Fruit fly (Drosophila melanogaster) whole organism, embryonic: ENCODE measurements around the gene sle.

Source experiments
- Aef1 ChIP-seq: fragments of 200-800 bp; sonication (Bioruptor generic); IDR thresholded peaks from 3 replicates; pipeline ENCODE4 v1.3.6; 2022; ENCODE audit warnings: missing biosample characterization, missing genetic modification characterization
- Atf6 ChIP-seq: fragments of 200-800 bp; sonication (Bioruptor generic); IDR thresholded peaks from 2 replicates; pipeline ENCODE4 v1.3.6; 2022; ENCODE audit warnings: missing biosample characterization, missing genetic modification characterization
- CG10431 ChIP-seq: fragments of 200-800 bp; sonication (Bioruptor generic); optimal IDR thresholded peaks from 3 replicates; lab custom pipeline; 2018; ENCODE audit warnings: missing biosample characterization, mild to moderate bottlenecking, missing genetic modification characterization
- CG10462 ChIP-seq: fragments of 200-800 bp; sonication (Bioruptor generic); optimal IDR thresholded peaks from 2 replicates; lab custom pipeline; 2016; ENCODE audit warnings: missing biosample characterization, missing genetic modification characterization
- CG11695 ChIP-seq: fragments of 200-800 bp; sonication (Bioruptor generic); IDR thresholded peaks from 3 replicates; pipeline ENCODE4 v1.3.6; 2022; ENCODE audit warnings: missing biosample characterization, missing genetic modification characterization
- CG12104 ChIP-seq: fragments of 200-800 bp; sonication (Bioruptor generic); optimal IDR thresholded peaks from 3 replicates; lab custom pipeline; 2016; ENCODE audit warnings: missing biosample characterization, missing genetic modification characterization
- CG12155 ChIP-seq: fragments of 200-800 bp; sonication (Bioruptor generic); optimal IDR thresholded peaks from 3 replicates; lab custom pipeline; 2016; ENCODE audit warnings: missing biosample characterization, missing genetic modification characterization
- CG13894 ChIP-seq: fragments of 200-800 bp; sonication (Bioruptor generic); optimal IDR thresholded peaks from 3 replicates; lab custom pipeline; 2018; ENCODE audit warnings: missing biosample characterization, mild to moderate bottlenecking, missing genetic modification characterization, moderate library complexity
- CG15073 ChIP-seq: fragments of 200-800 bp; sonication (Bioruptor generic); optimal IDR thresholded peaks from 2 replicates; lab custom pipeline; 2016; ENCODE audit warnings: missing biosample characterization, missing genetic modification characterization
- CG17612 ChIP-seq: fragments of 200-800 bp; sonication (Bioruptor generic); IDR thresholded peaks from 2 replicates; pipeline ENCODE4 v1.3.6; 2022; ENCODE audit warnings: missing biosample characterization, missing genetic modification characterization
- CG2116 ChIP-seq: fragments of 200-800 bp; sonication (Bioruptor generic); optimal IDR thresholded peaks from 3 replicates; lab custom pipeline; 2018; ENCODE audit warnings: missing biosample characterization, mild to moderate bottlenecking, missing genetic modification characterization
- CG2199 ChIP-seq: fragments of 200-800 bp; sonication (Bioruptor generic); IDR thresholded peaks from 3 replicates; pipeline ENCODE4 v1.3.6; 2022; ENCODE audit warnings: missing biosample characterization, missing genetic modification characterization
- CG2678 ChIP-seq: fragments of 200-800 bp; sonication (Bioruptor generic); optimal IDR thresholded peaks from 3 replicates; lab custom pipeline; 2019; ENCODE audit warnings: missing biosample characterization, mild to moderate bottlenecking, missing genetic modification characterization, moderate library complexity
- CG2889 ChIP-seq: fragments of 200-800 bp; sonication (Bioruptor generic); IDR thresholded peaks from 3 replicates; pipeline ENCODE4 v1.3.6; 2022; ENCODE audit warnings: missing biosample characterization, missing genetic modification characterization
- CG4820 ChIP-seq: fragments of 200-800 bp; sonication (Bioruptor generic); optimal IDR thresholded peaks from 3 replicates; lab custom pipeline; 2016; ENCODE audit warnings: missing biosample characterization, missing genetic modification characterization
- CG6791 ChIP-seq: fragments of 200-800 bp; sonication (Bioruptor generic); IDR thresholded peaks from 3 replicates; pipeline ENCODE4 v1.3.6; 2022; ENCODE audit warnings: missing biosample characterization, missing genetic modification characterization; ENCODE audit not compliant: partially characterized antibody
- CG7372 ChIP-seq: fragments of 200-800 bp; sonication (Bioruptor generic); IDR thresholded peaks from 2 replicates; pipeline ENCODE4 v1.3.6; 2022; ENCODE audit warnings: missing biosample characterization, missing genetic modification characterization
- CG7556 ChIP-seq: fragments of 200-800 bp; sonication (Bioruptor generic); optimal IDR thresholded peaks from 2 replicates; lab custom pipeline; 2017; ENCODE audit warnings: missing biosample characterization, mild to moderate bottlenecking, missing genetic modification characterization
- CG8765 ChIP-seq: fragments of 200-800 bp; sonication (Bioruptor generic); IDR thresholded peaks from 2 replicates; pipeline ENCODE4 v1.3.6; 2022; ENCODE audit warnings: missing biosample characterization, missing genetic modification characterization
- CG8924 ChIP-seq: fragments of 200-800 bp; optimal IDR thresholded peaks from 3 replicates; lab custom pipeline; 2019; ENCODE audit warnings: missing biosample characterization, mild to moderate bottlenecking, missing genetic modification characterization, moderate library complexity
- CG8944 ChIP-seq: fragments of 200-800 bp; sonication (Bioruptor generic); optimal IDR thresholded peaks from 3 replicates; lab custom pipeline; 2016; ENCODE audit warnings: missing biosample characterization, missing genetic modification characterization
- CG9609 ChIP-seq: fragments of 200-800 bp; sonication (Bioruptor generic); optimal IDR thresholded peaks from 3 replicates; lab custom pipeline; 2016; ENCODE audit warnings: missing biosample characterization, missing genetic modification characterization
- CTCF ChIP-seq: fragments of 200-800 bp; sonication (Bioruptor generic); optimal IDR thresholded peaks from 2 replicates; lab custom pipeline; 2017; ENCODE audit warnings: missing biosample characterization, mild to moderate bottlenecking, missing genetic modification characterization, moderate library complexity
- CoRest ChIP-seq: fragments of 200-800 bp; sonication (Bioruptor generic); optimal IDR thresholded peaks from 3 replicates; lab custom pipeline; 2018; ENCODE audit warnings: missing biosample characterization, mild to moderate bottlenecking, missing genetic modification characterization, moderate library complexity
- CrebB ChIP-seq: fragments of 200-800 bp; sonication (Bioruptor generic); optimal IDR thresholded peaks from 3 replicates; lab custom pipeline; 2018; ENCODE audit warnings: missing biosample characterization, mild to moderate bottlenecking, missing genetic modification characterization
- Ets97D ChIP-seq: fragments of 200-800 bp; sonication (Bioruptor generic); optimal IDR thresholded peaks from 3 replicates; lab custom pipeline; 2016; ENCODE audit warnings: missing biosample characterization, missing genetic modification characterization
- Fer1 ChIP-seq: fragments of 200-800 bp; sonication (Bioruptor generic); optimal IDR thresholded peaks from 2 replicates; lab custom pipeline; 2017; ENCODE audit warnings: missing biosample characterization, mild to moderate bottlenecking, missing genetic modification characterization
- HmgZ ChIP-seq: fragments of 200-800 bp; sonication (Bioruptor generic); optimal IDR thresholded peaks from 2 replicates; lab custom pipeline; 2018; ENCODE audit warnings: missing biosample characterization, mild to moderate bottlenecking, missing genetic modification characterization
- Hr51 ChIP-seq, 2 experiments: fragments of 200-800 bp; sonication (Bioruptor generic); optimal IDR thresholded peaks; 2 replicates in 1 of 2; 3 replicates in 1 of 2; lab custom pipeline; 2016 to 2018; ENCODE audit warnings: missing biosample characterization in 2 of 2, missing genetic modification characterization in 2 of 2, mild to moderate bottlenecking in 1 of 2, moderate library complexity in 1 of 2
- Med ChIP-seq: fragments of 200-800 bp; sonication (Bioruptor generic); peaks from one replicate; lab custom pipeline; 2016; ENCODE audit warnings: missing biosample characterization, missing genetic modification characterization, mild to moderate bottlenecking, inconsistent platforms, moderate library complexity
- Myb ChIP-seq: fragments of 200-800 bp; sonication (Bioruptor generic); optimal IDR thresholded peaks from 2 replicates; lab custom pipeline; 2016; ENCODE audit warnings: missing biosample characterization, missing genetic modification characterization
- NfI ChIP-seq: fragments of 200-800 bp; sonication (Bioruptor generic); optimal IDR thresholded peaks from 3 replicates; lab custom pipeline; 2018; ENCODE audit warnings: missing biosample characterization, mild to moderate bottlenecking, missing genetic modification characterization, moderate library complexity
- Sry-δ ChIP-seq: fragments of 200-800 bp; sonication (Bioruptor generic); optimal IDR thresholded peaks from 2 replicates; lab custom pipeline; 2016; ENCODE audit warnings: missing biosample characterization, missing genetic modification characterization
- Taf1 ChIP-seq: fragments of 200-800 bp; sonication (Bioruptor generic); IDR thresholded peaks from 2 replicates; pipeline ENCODE4 v1.3.6; 2022; ENCODE audit warnings: missing biosample characterization, missing genetic modification characterization
- Usf ChIP-seq: fragments of 200-800 bp; sonication (Bioruptor generic); optimal IDR thresholded peaks from 2 replicates; lab custom pipeline; 2017; ENCODE audit warnings: missing genotype, missing biosample characterization, missing genetic modification characterization
- Vsx1 ChIP-seq: fragments of 200-800 bp; sonication (Bioruptor generic); optimal IDR thresholded peaks from 2 replicates; lab custom pipeline; 2017; ENCODE audit warnings: missing biosample characterization, mild to moderate bottlenecking, missing genetic modification characterization, missing genetic modification reagents
- ab ChIP-seq: fragments of 200-800 bp; sonication (Bioruptor generic); optimal IDR thresholded peaks from 2 replicates; lab custom pipeline; 2016; ENCODE audit warnings: missing biosample characterization, missing genetic modification characterization
- aop ChIP-seq: fragments of 200-800 bp; sonication (Bioruptor generic); IDR thresholded peaks from 2 replicates; pipeline ENCODE4 v1.3.6; 2022; ENCODE audit warnings: missing biosample characterization, missing genetic modification characterization
- ase ChIP-seq: fragments of 200-800 bp; sonication (Bioruptor generic); IDR thresholded peaks from 3 replicates; pipeline ENCODE4 v1.3.6; 2022; ENCODE audit warnings: missing biosample characterization, missing genetic modification characterization
- da ChIP-seq: fragments of 200-800 bp; sonication (Bioruptor generic); optimal IDR thresholded peaks from 2 replicates; lab custom pipeline; 2016; ENCODE audit warnings: missing biosample characterization, missing genetic modification characterization
- dan ChIP-seq: fragments of 200-800 bp; sonication (Bioruptor generic); IDR thresholded peaks from 2 replicates; pipeline ENCODE4 v1.3.6; 2022; ENCODE audit warnings: missing biosample characterization, missing genetic modification characterization
- gsb ChIP-seq: fragments of 200-800 bp; sonication (Bioruptor generic); IDR thresholded peaks from 2 replicates; pipeline ENCODE4 v1.3.6; 2022; ENCODE audit warnings: missing biosample characterization, missing genetic modification characterization
- h ChIP-seq: fragments of >200 bp; optimal IDR thresholded peaks from 2 replicates; lab custom pipeline; 2017
- kah ChIP-seq: fragments of 200-800 bp; sonication (Bioruptor generic); optimal IDR thresholded peaks from 2 replicates; lab custom pipeline; 2018; ENCODE audit warnings: missing biosample characterization, mild to moderate bottlenecking, missing genetic modification characterization
- kni ChIP-seq: fragments of 200-800 bp; sonication (Bioruptor generic); optimal IDR thresholded peaks from 3 replicates; lab custom pipeline; 2017; ENCODE audit warnings: mild to moderate bottlenecking, missing biosample characterization, missing genetic modification reagents, missing genetic modification characterization
- pho ChIP-seq: fragments of 200-800 bp; sonication (Bioruptor generic); optimal IDR thresholded peaks from 2 replicates; lab custom pipeline; 2016; ENCODE audit warnings: missing biosample characterization, missing genetic modification characterization
- phol ChIP-seq: fragments of 200-800 bp; sonication (Bioruptor generic); optimal IDR thresholded peaks from 3 replicates; lab custom pipeline; 2018; ENCODE audit warnings: missing biosample characterization, mild to moderate bottlenecking, missing genetic modification characterization, moderate library complexity
- pum ChIP-seq: fragments of 200-800 bp; sonication (Bioruptor generic); optimal IDR thresholded peaks from 2 replicates; lab custom pipeline; 2016; ENCODE audit warnings: missing biosample characterization, missing genetic modification characterization
- pzg ChIP-seq: fragments of 200-800 bp; sonication (Bioruptor generic); optimal IDR thresholded peaks from 3 replicates; lab custom pipeline; 2018; ENCODE audit warnings: missing biosample characterization, mild to moderate bottlenecking, missing genetic modification characterization, moderate library complexity
- so ChIP-seq: fragments of 200-800 bp; sonication (Bioruptor generic); IDR thresholded peaks from 3 replicates; pipeline ENCODE4 v1.3.6; 2022; ENCODE audit warnings: missing biosample characterization, missing genetic modification characterization
- sug ChIP-seq: fragments of 200-800 bp; optimal IDR thresholded peaks from 2 replicates; lab custom pipeline; 2019; ENCODE audit warnings: missing biosample characterization, mild to moderate bottlenecking, missing genetic modification characterization, moderate library complexity
- tll ChIP-seq, 2 experiments: fragments of 200-800 bp in 1 of 2; fragments of >200 bp in 1 of 2; sonication (Bioruptor generic) in 1 of 2; optimal IDR thresholded peaks; 2 replicates each; lab custom pipeline; 2017 to 2019; ENCODE audit warnings: missing biosample characterization in 2 of 2, missing genetic modification characterization in 2 of 2, mild to moderate bottlenecking in 1 of 2, moderate library complexity in 1 of 2
- zen2 ChIP-seq: fragments of 200-800 bp; sonication (Bioruptor generic); IDR thresholded peaks from 3 replicates; pipeline ENCODE4 v1.3.6; 2022; ENCODE audit warnings: missing biosample characterization, missing genetic modification characterization; ENCODE audit not compliant: partially characterized antibody

sle gene

DNA sequence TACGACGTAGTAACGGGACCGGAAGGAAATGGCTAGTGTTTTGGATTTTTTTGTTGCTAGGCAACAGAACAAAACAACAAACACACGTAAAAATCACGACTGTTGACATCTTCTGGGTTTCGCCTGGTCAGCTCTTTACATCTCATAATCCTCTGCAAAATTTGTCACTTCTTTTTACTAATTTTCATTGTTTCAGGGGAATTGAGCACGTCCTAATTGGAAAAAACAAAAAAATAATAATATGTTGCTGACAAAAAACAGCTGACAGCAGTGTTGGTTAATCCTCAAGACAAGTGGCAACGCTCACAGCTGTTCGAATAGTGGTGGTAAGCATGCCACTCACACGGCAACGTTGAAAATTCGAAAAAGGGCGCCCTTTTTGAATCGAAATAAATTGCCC lies 44.9 kb downstream of the sle start, which contains the start of gene Rfx (continued):
- TF ChIP-seq NfI (GFP tag; lab: Kevin White, UChicago) (peak; percentile 25), h (lab: Kevin White, UChicago) (no peak), tll (GFP tag; optimal IDR thresholded peaks at IDR 0.05; lab: Kevin White, UChicago) (no peak), pzg (GFP tag; lab: Kevin White, UChicago) (peak; percentile 88), CG7372 (no peak), CG11695 (GFP tag; lab: Robert Waterston, UW) (no peak), aop (GFP tag; lab: Robert Waterston, UW) (no peak), Sry-δ (GFP tag; lab: Kevin White, UChicago) (peak; percentile 65), Med (GFP tag; lab: Kevin White, UChicago) (peak; percentile 81), pho (peak; percentile 6), ase (GFP tag; lab: Robert Waterston, UW) (no peak), ab (no peak), phol (tag; lab: Kevin White, UChicago) (peak; percentile 35), Usf (GFP tag; lab: Kevin White, UChicago) (no peak), CG12155 (GFP tag; lab: Kevin White, UChicago) (no peak), CG8924 (tag; lab: Kevin White, UChicago) (peak; percentile 83), Taf1 (GFP tag; lab: Robert Waterston, UW) (no peak), pum (GFP tag; lab: Kevin White, UChicago) (no peak), CG10462 (GFP tag; lab: Kevin White, UChicago) (no peak), Myb (GFP tag; lab: Kevin White, UChicago) (peak; percentile 79), CoRest (tag; lab: Kevin White, UChicago) (peak; percentile 7), CG17612 (no peak), CG7556 (GFP tag; lab: Kevin White, UChicago) (peak; percentile 43), CrebB (tag; lab: Kevin White, UChicago) (peak; percentile 34), CG15073 (no peak), CG2199 (GFP tag; lab: Robert Waterston, UW) (no peak), CG13894 (tag; lab: Kevin White, UChicago) (no peak), so (no peak), zen2 (GFP tag; lab: Robert Waterston, UW) (no peak), dan (no peak), da (GFP tag; lab: Kevin White, UChicago) (no peak), CG9609 (GFP tag; lab: Kevin White, UChicago) (no peak), CG6791 (GFP tag; lab: Robert Waterston, UW) (no peak), CG12104 (GFP tag; lab: Kevin White, UChicago) (no peak), CG2678 (tag; lab: Kevin White, UChicago) (peak; percentile 24), CG4820 (GFP tag; lab: Kevin White, UChicago) (no peak), Hr51 (GFP tag; optimal IDR thresholded peaks at IDR 0.05; lab: Kevin White, UChicago) (peak in 1 of 2 experiments; percentile 26), Ets97D (GFP tag; lab: Kevin White, UChicago) (peak; percentile 91), CG8944 (GFP tag; lab: Kevin White, UChicago) (no peak), HmgZ (tag; lab: Kevin White, UChicago) (peak; percentile 65), Aef1 (GFP tag; lab: Robert Waterston, UW) (no peak), Atf6 (GFP tag; lab: Robert Waterston, UW) (no peak), CG8765 (no peak), kni (GFP tag; lab: Kevin White, UChicago) (peak; percentile 11), Vsx1 (GFP tag; lab: Kevin White, UChicago) (no peak), gsb (GFP tag; lab: Robert Waterston, UW) (no peak), CG2116 (GFP tag; lab: Kevin White, UChicago) (peak; percentile 63), CG2889 (no peak), CG10431 (GFP tag; lab: Kevin White, UChicago) (no peak), kah (GFP tag; lab: Kevin White, UChicago) (no peak), CTCF (GFP tag; lab: Kevin White, UChicago) (peak; percentile 8), Fer1 (GFP tag; lab: Kevin White, UChicago) (peak; percentile 63), sug (tag; lab: Kevin White, UChicago) (peak; percentile 58)
